Worm (Caenorhabditis elegans): ENCODE results near the gene F08B12.11.

DNA sequence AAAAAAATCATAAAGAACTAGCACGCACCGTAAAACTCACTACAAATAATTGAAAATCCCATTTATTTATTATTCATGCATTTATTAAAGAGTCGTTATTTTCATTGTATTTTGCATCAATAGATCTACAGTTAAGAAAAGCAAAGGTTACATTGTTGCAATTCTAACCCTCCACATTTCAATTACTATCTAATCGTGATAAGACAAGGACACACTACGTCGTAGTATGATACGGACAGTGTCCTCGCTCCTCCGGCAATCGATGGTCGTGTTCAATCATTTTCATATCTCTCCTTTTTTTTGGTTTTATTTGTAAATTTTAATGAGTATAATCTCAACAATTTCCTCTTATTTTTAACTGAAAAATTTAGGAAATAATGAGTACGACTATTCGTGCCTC is 8.1 kb downstream of the F08B12.11 start, which contains the start of gene prx-12:
- TF ChIP-seq T22C8.4 (GFP tag; IDR thresholded peaks at IDR 0.05) (no peak), cog-1 (tag; optimal IDR thresholded peaks at IDR 0.05) (no peak), ref-1 (GFP tag; conservative IDR thresholded peaks at IDR 0.05) (no peak), flt-1 (GFP tag; IDR thresholded peaks at IDR 0.05) (no peak), klf-2 (GFP tag; conservative IDR thresholded peaks at IDR 0.05) (no peak)
